Worm (Caenorhabditis elegans) whole organism, L3 larva: ENCODE results near the gene F07F6.4.

ENCODE experiments used
- ZK546.5 ChIP-seq: sonication (generic microtip); optimal IDR thresholded peaks from 2 replicates; lab custom pipeline; 2017; ENCODE audit warnings: missing biosample characterization, missing genetic modification characterization
- ceh-16 ChIP-seq: sonication (generic microtip); optimal IDR thresholded peaks from 2 replicates; lab custom pipeline; 2017; ENCODE audit warnings: missing biosample characterization, missing genetic modification characterization
- ceh-28 ChIP-seq: fragments of 150-350 bp; optimal IDR thresholded peaks from 2 replicates; lab custom pipeline; 2014; ENCODE audit warnings: missing biosample characterization, missing genetic modification reagents, missing genetic modification characterization
- ceh-82 ChIP-seq: fragments of 150-350 bp; optimal IDR thresholded peaks from 2 replicates; lab custom pipeline; 2014; ENCODE audit warnings: missing biosample characterization, missing genetic modification characterization
- daf-12 ChIP-seq: fragments of 150-350 bp; optimal IDR thresholded peaks from 2 replicates; lab custom pipeline; 2014; ENCODE audit warnings: missing biosample characterization, missing genetic modification reagents, missing genetic modification characterization
- egl-27 ChIP-seq: sonication (generic microtip); optimal IDR thresholded peaks from 4 replicates; lab custom pipeline; 2017; ENCODE audit warnings: missing biosample characterization, missing genetic modification reagents, missing genetic modification characterization
- elt-1 ChIP-seq: fragments of 150-350 bp; optimal IDR thresholded peaks from 2 replicates; lab custom pipeline; 2014; ENCODE audit warnings: missing biosample characterization, missing genetic modification characterization
- elt-3 ChIP-seq, 3 experiments: fragments of 150-350 bp in 1 of 3; sonication (generic microtip) in 2 of 3; optimal IDR thresholded peaks; 2 replicates in 2 of 3; 4 replicates in 1 of 3; lab custom pipeline; 2014 to 2017; ENCODE audit warnings: missing biosample characterization in 3 of 3, missing genetic modification characterization in 3 of 3
- fkh-10 ChIP-seq: sonication (generic microtip); optimal IDR thresholded peaks from 2 replicates; lab custom pipeline; 2017; ENCODE audit warnings: missing biosample characterization, missing genetic modification reagents, missing genetic modification characterization
- fos-1 ChIP-seq: fragments of 150-350 bp; optimal IDR thresholded peaks from 2 replicates; lab custom pipeline; 2014; ENCODE audit warnings: missing biosample characterization, missing genetic modification characterization
- hmg-11 ChIP-seq: sonication (generic microtip); optimal IDR thresholded peaks from 2 replicates; lab custom pipeline; 2016; ENCODE audit warnings: missing genetic modification characterization, missing compliant biosample characterization
- lin-15B ChIP-seq: fragments of 150-350 bp; optimal IDR thresholded peaks from 2 replicates; lab custom pipeline; 2014; ENCODE audit warnings: missing biosample characterization, missing genetic modification characterization
- lsy-12 ChIP-seq: sonication (generic microtip); optimal IDR thresholded peaks from 2 replicates; lab custom pipeline; 2016; ENCODE audit warnings: mild to moderate bottlenecking, missing genetic modification characterization, missing compliant biosample characterization
- mdl-1 ChIP-seq: fragments of 150-350 bp; optimal IDR thresholded peaks from 2 replicates; lab custom pipeline; 2014; ENCODE audit warnings: missing biosample characterization, missing genetic modification characterization
- nfya-1 ChIP-seq: sonication (generic microtip); optimal IDR thresholded peaks from 2 replicates; lab custom pipeline; 2017; ENCODE audit warnings: missing genetic modification characterization, mild to moderate bottlenecking, missing compliant biosample characterization, antibody characterized with exemption, moderate library complexity; ENCODE audit not compliant: insufficient read depth
- nhr-11 ChIP-seq: fragments of 150-350 bp; optimal IDR thresholded peaks from 2 replicates; lab custom pipeline; 2014; ENCODE audit warnings: missing biosample characterization, missing genetic modification characterization
- nhr-12 ChIP-seq: fragments of 150-350 bp; optimal IDR thresholded peaks from 2 replicates; lab custom pipeline; 2014; ENCODE audit warnings: missing biosample characterization, missing genetic modification characterization
- nhr-23 ChIP-seq: fragments of 150-350 bp; optimal IDR thresholded peaks from 2 replicates; lab custom pipeline; 2014; ENCODE audit warnings: missing biosample characterization, missing genetic modification reagents, missing genetic modification characterization
- nhr-25 ChIP-seq: sonication (generic microtip); optimal IDR thresholded peaks from 2 replicates; lab custom pipeline; 2017; ENCODE audit warnings: missing biosample characterization, missing genetic modification characterization
- nhr-43 ChIP-seq: sonication (generic microtip); optimal IDR thresholded peaks from 2 replicates; lab custom pipeline; 2016; ENCODE audit warnings: mild to moderate bottlenecking, missing genetic modification characterization, missing compliant biosample characterization; ENCODE audit not compliant: poor library complexity, severe bottlenecking
- nhr-67 ChIP-seq: fragments of 150-350 bp; optimal IDR thresholded peaks from 2 replicates; lab custom pipeline; 2014; ENCODE audit warnings: missing biosample characterization, missing genetic modification characterization
- nhr-76 ChIP-seq: fragments of 150-350 bp; sonication (generic microtip); optimal IDR thresholded peaks from 5 replicates; lab custom pipeline; 2014; ENCODE audit warnings: missing biosample characterization, missing genetic modification characterization
- pha-4 ChIP-seq: fragments of 150-350 bp; optimal IDR thresholded peaks from 2 replicates; lab custom pipeline; 2014; ENCODE audit warnings: missing biosample characterization, missing genetic modification reagents, missing genetic modification characterization
- pqm-1 ChIP-seq: fragments of 150-350 bp; optimal IDR thresholded peaks from 2 replicates; lab custom pipeline; 2017; ENCODE audit warnings: missing biosample characterization, missing genetic modification characterization, inconsistent platforms
- snpc-4 ChIP-seq: fragments of 150-350 bp; optimal IDR thresholded peaks from 2 replicates; lab custom pipeline; 2014; ENCODE audit warnings: missing biosample characterization, missing genetic modification characterization
- unc-39 ChIP-seq: sonication (generic microtip); optimal IDR thresholded peaks from 4 replicates; lab custom pipeline; 2017; ENCODE audit warnings: missing biosample characterization, missing genetic modification characterization
- unc-62 ChIP-seq: fragments of 150-350 bp; sonication (generic microtip); optimal IDR thresholded peaks from 4 replicates; lab custom pipeline; 2014; ENCODE audit warnings: missing biosample characterization, missing genetic modification reagents, missing genetic modification characterization
- zag-1 ChIP-seq: fragments of 150-350 bp; optimal IDR thresholded peaks from 2 replicates; lab custom pipeline; 2014; ENCODE audit warnings: missing biosample characterization, missing genetic modification characterization
- ztf-4 ChIP-seq: fragments of 150-350 bp; optimal IDR thresholded peaks from 2 replicates; lab custom pipeline; 2014; ENCODE audit warnings: missing biosample characterization, missing genetic modification characterization

F07F6.4 gene

DNA sequence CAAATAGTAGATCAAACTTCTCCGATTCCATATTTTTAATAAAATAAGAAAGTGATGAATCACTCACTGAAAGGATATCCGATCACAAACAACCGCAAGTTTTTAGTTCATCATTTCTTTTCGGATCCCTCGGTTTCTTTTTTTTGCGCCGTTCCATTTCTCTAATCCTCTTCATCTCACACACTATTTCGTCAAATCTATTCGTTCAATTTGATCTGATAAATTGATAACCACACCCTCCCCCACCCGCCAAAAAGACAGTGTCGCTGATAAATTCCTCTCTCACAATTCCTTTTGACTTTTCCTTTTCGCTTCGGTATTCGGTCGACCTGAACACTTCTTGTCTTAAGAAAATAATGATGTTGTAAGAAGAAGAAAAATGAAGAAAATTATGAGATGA lies 30.2 kb upstream of the F07F6.4 start:
- TF ChIP-seq unc-62 (GFP tag; lab: Kevin White, UChicago), result no peak
- TF ChIP-seq egl-27 (tag; lab: Kevin White, UChicago), result no peak
- TF ChIP-seq elt-3 (tag; optimal IDR thresholded peaks at IDR 0.05; lab: Kevin White, UChicago), result peak in 1 of 3 experiments; percentile 80
- no peak for TF ChIP-seq fkh-10
- no peak for TF ChIP-seq ceh-82 (tag; lab: Kevin White, UChicago)
- peak; percentile 12 for TF ChIP-seq nhr-23 (tag; lab: Kevin White, UChicago)
- peak; percentile 38 for TF ChIP-seq nhr-25 (tag; lab: Kevin White, UChicago)

DNA sequence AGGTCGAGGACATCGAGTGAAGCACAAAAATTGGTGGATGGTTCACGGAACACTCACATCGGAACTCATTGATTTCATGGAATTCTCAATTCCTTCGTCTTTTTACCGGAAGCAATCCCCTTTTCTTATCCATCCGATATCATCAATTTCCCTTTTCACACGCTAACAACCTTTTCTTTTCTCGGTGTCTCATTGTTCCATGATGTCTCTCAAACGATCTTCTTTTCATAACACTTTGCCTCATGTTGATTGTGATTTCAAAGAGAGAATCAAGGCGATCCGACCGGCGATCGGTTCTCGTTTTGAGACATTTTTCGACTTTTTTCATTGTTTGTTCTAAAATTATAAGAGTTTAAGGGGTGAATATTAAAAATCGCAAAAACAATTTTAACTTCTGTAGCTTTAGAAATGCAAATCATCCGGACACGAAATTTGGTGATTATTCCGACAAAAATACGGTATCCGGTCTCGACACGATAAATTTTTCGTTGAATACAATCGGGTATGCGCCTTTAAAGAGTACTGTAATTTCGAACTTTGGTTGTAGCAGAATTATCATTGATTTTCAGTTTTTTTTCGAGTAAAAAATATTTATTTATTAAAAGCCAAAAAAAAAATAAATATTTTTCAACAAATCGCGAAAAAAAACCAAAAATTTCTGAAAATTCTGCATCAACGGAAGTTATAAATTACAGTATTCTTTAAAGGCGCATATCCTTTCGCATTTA lies 29.5 kb upstream of the F07F6.4 start:
- peak in 1 of 3 experiments; percentile 16 for TF ChIP-seq elt-3 (tag; optimal IDR thresholded peaks at IDR 0.05; lab: Kevin White, UChicago)
- no peak for TF ChIP-seq nfya-1 (tag; lab: Kevin White, UChicago)

DNA sequence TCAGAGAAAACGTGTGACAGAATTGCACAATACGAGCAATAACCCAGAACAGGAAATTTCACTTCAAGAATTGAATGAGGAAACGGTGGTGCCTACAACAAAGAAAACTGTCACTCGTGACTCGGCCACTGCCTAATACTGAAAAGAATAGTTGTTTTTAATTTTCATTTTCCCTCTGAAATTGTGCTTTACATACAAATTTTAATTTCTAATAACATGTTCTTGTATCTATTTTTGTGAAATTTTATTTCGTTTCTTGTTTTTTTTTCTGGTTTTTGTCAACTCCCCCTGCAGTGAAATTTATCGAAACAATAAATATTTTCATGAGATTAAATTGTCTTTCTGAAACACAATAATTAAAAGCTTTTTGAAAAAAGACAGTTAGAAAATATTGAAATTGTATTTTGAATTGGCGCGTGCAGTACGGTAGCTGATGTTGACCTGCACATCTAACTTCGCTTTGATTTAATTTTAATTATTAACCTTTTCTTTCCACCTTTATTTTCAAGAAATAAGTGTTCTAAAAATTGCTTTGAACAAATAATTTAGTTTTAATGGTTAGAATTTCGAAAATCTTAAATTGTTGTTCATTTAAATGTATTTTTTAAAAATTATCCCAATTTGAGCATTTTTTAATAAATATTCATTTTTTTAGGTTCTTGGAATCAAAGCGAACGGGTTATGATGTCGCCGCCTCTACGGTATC lies 26.4 kb upstream of the F07F6.4 start, which contains the start of gene daz-1:
Gene daz-1, plus strand, starts transcription at position 656 of the 706 bp plus-strand sequence.
- TF ChIP-seq zag-1 (no peak), nhr-43 (tag; lab: Kevin White, UChicago) (no peak), mdl-1 (tag; lab: Kevin White, UChicago) (no peak), nfya-1 (tag; lab: Kevin White, UChicago) (no peak), ceh-82 (tag; lab: Kevin White, UChicago) (no peak), lsy-12 (tag; lab: Kevin White, UChicago) (no peak), snpc-4 (tag; lab: Kevin White, UChicago) (no peak), pqm-1 (no peak), nhr-76 (tag; lab: Kevin White, UChicago) (no peak), hmg-11 (no peak), nhr-25 (tag; lab: Kevin White, UChicago) (no peak), daf-12 (tag; lab: Kevin White, UChicago) (no peak)

- TF ChIP-seq nhr-23 (tag; lab: Kevin White, UChicago) (peak; percentile 1), ztf-4 (tag; lab: Kevin White, UChicago) (no peak), fos-1 (tag; lab: Kevin White, UChicago) (no peak)
- TF ChIP-seq, all 47 proteins: peak for 1
Observed at ce11 chrII:5453547-5453946, 24.2 kb upstream of the F07F6.4 start, which contains the start of gene dhs-5. Gene dhs-5, plus strand, starts transcription at chrII:5453847.

DNA sequence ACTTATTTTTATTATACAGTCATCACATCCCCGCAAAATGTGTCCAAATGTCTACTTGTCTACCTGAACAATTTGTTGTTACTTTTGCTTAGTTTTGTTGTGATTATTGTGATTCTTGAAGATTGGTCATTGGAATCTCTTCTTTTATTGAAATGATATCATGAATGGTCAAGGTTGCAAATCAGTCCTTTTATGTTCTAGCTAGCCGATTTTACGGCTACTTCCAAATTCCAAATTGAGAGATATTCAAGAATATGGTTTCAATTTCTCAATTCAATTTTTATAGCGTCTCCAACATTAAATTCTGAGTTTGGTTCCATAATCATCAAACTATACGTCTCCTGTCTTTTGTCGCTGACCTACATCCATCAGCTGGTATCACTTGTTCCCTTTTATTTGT lies 21.9 kb upstream of the F07F6.4 start:
- TF ChIP-seq ceh-16 (tag; lab: Kevin White, UChicago) (no peak), egl-27 (tag; lab: Kevin White, UChicago) (no peak), nhr-12 (tag; lab: Kevin White, UChicago) (no peak), ZK546.5 (tag; lab: Kevin White, UChicago) (no peak), hmg-11 (no peak), pha-4 (tag; lab: Kevin White, UChicago) (no peak), nhr-67 (tag; lab: Kevin White, UChicago) (no peak), nhr-76 (tag; lab: Kevin White, UChicago) (no peak), unc-62 (GFP tag; lab: Kevin White, UChicago) (no peak), nhr-11 (tag; lab: Kevin White, UChicago) (no peak), ceh-28 (tag; lab: Kevin White, UChicago) (no peak), elt-3 (tag; optimal IDR thresholded peaks at IDR 0.05; lab: Kevin White, UChicago) (no peak), unc-39 (no peak), lin-15B (tag; lab: Kevin White, UChicago) (no peak)

DNA sequence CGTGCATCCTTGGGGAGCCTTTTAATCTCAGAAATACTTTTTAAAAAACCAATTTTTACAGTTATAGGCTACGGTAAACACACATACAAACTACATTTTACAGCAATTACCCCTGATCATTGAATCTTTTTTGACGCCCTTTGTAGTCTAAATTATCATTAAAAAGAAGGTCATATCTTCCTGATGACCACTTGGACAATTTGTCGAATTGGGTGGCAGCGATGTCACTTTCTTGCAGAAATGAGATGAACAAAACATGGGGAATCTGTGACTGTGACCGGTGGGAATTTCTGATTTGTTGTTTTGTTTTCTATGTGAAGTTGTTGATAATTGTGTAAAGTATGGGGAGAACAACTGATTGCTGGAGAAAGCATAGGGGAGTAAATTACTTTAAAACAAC lies 20.2 kb upstream of the F07F6.4 start:
- TF ChIP-seq elt-1 (tag; lab: Kevin White, UChicago) (no peak), nhr-25 (tag; lab: Kevin White, UChicago) (peak; percentile 18)
